Worm (Caenorhabditis elegans) whole organism, young adult: Measurements from ENCODE around the gene srg-29.

Experiments used
- B0261.1 ChIP-seq: sonication (generic microtip); optimal IDR thresholded peaks from 2 replicates; lab custom pipeline; 2016; ENCODE audit warnings: mild to moderate bottlenecking, missing genetic modification characterization, moderate library complexity, missing compliant biosample characterization
- D2030.7 ChIP-seq: fragments of 200-800 bp; sonication (Bioruptor generic); IDR thresholded peaks from 2 replicates; pipeline ENCODE4 v1.3.6; 2022; ENCODE audit warnings: missing genetic modification reagents, missing genetic modification characterization, missing compliant biosample characterization
- F39B2.1 ChIP-seq: fragments of 200-800 bp; sonication (Bioruptor generic); IDR thresholded peaks from 2 replicates; pipeline ENCODE4 v1.3.6; 2022; ENCODE audit warnings: missing genetic modification reagents, missing genetic modification characterization, missing compliant biosample characterization
- F52B5.7 ChIP-seq: sonication (generic microtip); optimal IDR thresholded peaks from 2 replicates; lab custom pipeline; 2016; ENCODE audit warnings: mild to moderate bottlenecking, missing genetic modification characterization, missing compliant biosample characterization
- F55B11.4 ChIP-seq: sonication (generic microtip); optimal IDR thresholded peaks from 2 replicates; lab custom pipeline; 2016; ENCODE audit warnings: missing compliant biosample characterization, missing genetic modification characterization, borderline replicate concordance; ENCODE audit not compliant: insufficient read depth
- T26A5.8 ChIP-seq: sonication (generic microtip); optimal IDR thresholded peaks from 2 replicates; lab custom pipeline; 2016; ENCODE audit warnings: missing genetic modification characterization, missing compliant biosample characterization
- Y53F4B.3 ChIP-seq: fragments of 200-800 bp; sonication (Bioruptor generic); IDR thresholded peaks from 2 replicates; pipeline ENCODE4 v1.3.6; 2022; ENCODE audit warnings: missing genetic modification reagents, missing genetic modification characterization, missing compliant biosample characterization
- Y79H2A.3 ChIP-seq: fragments of 200-800 bp; sonication (Bioruptor generic); conservative IDR thresholded peaks from 2 replicates; pipeline ENCODE4 v1.3.6; 2022; ENCODE audit warnings: missing genetic modification reagents, missing genetic modification characterization, missing compliant biosample characterization
- ZK185.1 ChIP-seq: sonication (generic microtip); optimal IDR thresholded peaks from 2 replicates; lab custom pipeline; 2016; ENCODE audit warnings: mild to moderate bottlenecking, missing genetic modification characterization, missing compliant biosample characterization; ENCODE audit not compliant: poor library complexity, severe bottlenecking
- aptf-3 ChIP-seq: fragments of 200-800 bp; sonication (Bioruptor generic); IDR thresholded peaks from 2 replicates; pipeline ENCODE4 v1.3.6; 2022; ENCODE audit warnings: missing genetic modification characterization, missing compliant biosample characterization
- athp-1 ChIP-seq: sonication (generic microtip); optimal IDR thresholded peaks from 2 replicates; lab custom pipeline; 2017; ENCODE audit warnings: mild to moderate bottlenecking, missing genetic modification characterization, missing compliant biosample characterization
- cebp-1 ChIP-seq, 2 experiments: fragments of 200-800 bp in 1 of 2; sonication (Bioruptor generic) in 1 of 2; sonication (generic microtip) in 1 of 2; IDR thresholded peaks in 1 of 2; optimal IDR thresholded peaks in 1 of 2; 2 replicates each; pipeline versions ENCODE4 v1.3.6 to Lab custom; 2017 to 2022; ENCODE audit warnings: missing compliant biosample characterization in 2 of 2, missing genetic modification characterization in 2 of 2, mild to moderate bottlenecking in 1 of 2, missing genetic modification reagents in 1 of 2, moderate library complexity in 1 of 2
- ceh-40 ChIP-seq: fragments of 200-800 bp; sonication (Bioruptor generic); IDR thresholded peaks from 2 replicates; pipeline ENCODE4 v1.3.6; 2022; ENCODE audit warnings: missing genetic modification characterization, missing compliant biosample characterization
- ceh-79 ChIP-seq: sonication (generic microtip); optimal IDR thresholded peaks from 2 replicates; lab custom pipeline; 2017; ENCODE audit warnings: mild to moderate bottlenecking, missing genetic modification characterization, missing compliant biosample characterization
- chd-7 ChIP-seq: sonication (generic microtip); optimal IDR thresholded peaks from 2 replicates; lab custom pipeline; 2016; ENCODE audit warnings: mild to moderate bottlenecking, missing genetic modification characterization, moderate library complexity, missing compliant biosample characterization
- die-1 ChIP-seq: sonication (generic microtip); optimal IDR thresholded peaks from 2 replicates; lab custom pipeline; 2016; ENCODE audit warnings: missing genotype, mild to moderate bottlenecking, missing genetic modification characterization, missing compliant biosample characterization
- efl-1 ChIP-seq: fragments of 150-350 bp; optimal IDR thresholded peaks from 2 replicates; lab custom pipeline; 2014; ENCODE audit warnings: missing biosample characterization, missing genetic modification reagents, missing genetic modification characterization
- egrh-3 ChIP-seq: fragments of 200-800 bp; sonication (Bioruptor generic); IDR thresholded peaks from 2 replicates; pipeline ENCODE4 v1.3.6; 2022; ENCODE audit warnings: missing genetic modification reagents, missing genetic modification characterization, missing compliant biosample characterization
- ets-4 ChIP-seq: fragments of 200-800 bp; sonication (Bioruptor generic); optimal IDR thresholded peaks from 2 replicates; lab custom pipeline; 2018; ENCODE audit warnings: mild to moderate bottlenecking, missing genetic modification characterization, missing compliant biosample characterization
- fkh-3 ChIP-seq: sonication (generic microtip); optimal IDR thresholded peaks from 2 replicates; lab custom pipeline; 2016; ENCODE audit warnings: mild to moderate bottlenecking, missing genetic modification characterization, missing compliant biosample characterization
- hlh-12 ChIP-seq: sonication (generic microtip); optimal IDR thresholded peaks from 2 replicates; lab custom pipeline; 2016; ENCODE audit warnings: missing genetic modification characterization, missing compliant biosample characterization
- hlh-26 ChIP-seq: fragments of 200-800 bp; sonication (Bioruptor generic); conservative IDR thresholded peaks from 2 replicates; pipeline ENCODE4 v1.3.6; 2022; ENCODE audit warnings: missing genetic modification reagents, missing genetic modification characterization, missing compliant biosample characterization
- lsy-27 ChIP-seq: sonication (generic microtip); optimal IDR thresholded peaks from 2 replicates; lab custom pipeline; 2017; ENCODE audit warnings: missing genetic modification characterization, mild to moderate bottlenecking, missing compliant biosample characterization, antibody characterized with exemption, missing genotype, borderline replicate concordance; ENCODE audit not compliant: insufficient read depth
- madf-8 ChIP-seq: fragments of 200-800 bp; sonication (Bioruptor generic); conservative IDR thresholded peaks from 2 replicates; pipeline ENCODE4 v1.3.6; 2022; ENCODE audit warnings: missing genetic modification reagents, missing genetic modification characterization, missing compliant biosample characterization
- mel-28 ChIP-seq: sonication (generic microtip); optimal IDR thresholded peaks from 2 replicates; lab custom pipeline; 2016; ENCODE audit warnings: borderline replicate concordance, mild to moderate bottlenecking, missing genetic modification characterization, missing compliant biosample characterization
- mxl-1 ChIP-seq: sonication (generic microtip); optimal IDR thresholded peaks from 2 replicates; lab custom pipeline; 2016; ENCODE audit warnings: missing genetic modification characterization, missing compliant biosample characterization
- nfya-2 ChIP-seq: fragments of 200-800 bp; sonication (Bioruptor generic); IDR thresholded peaks from 2 replicates; pipeline ENCODE4 v1.3.6; 2022; ENCODE audit warnings: missing genetic modification reagents, missing genetic modification characterization, missing compliant biosample characterization
- nhr-179 ChIP-seq: sonication (generic microtip); optimal IDR thresholded peaks from 2 replicates; lab custom pipeline; 2016; ENCODE audit warnings: mild to moderate bottlenecking, missing genetic modification characterization, missing compliant biosample characterization
- nhr-80 ChIP-seq: sonication (generic microtip); optimal IDR thresholded peaks from 2 replicates; lab custom pipeline; 2016; ENCODE audit warnings: missing genetic modification characterization, missing compliant biosample characterization
- pbrm-1 ChIP-seq: fragments of 200-800 bp; sonication (Bioruptor generic); IDR thresholded peaks from 2 replicates; pipeline ENCODE4 v1.3.6; 2022; ENCODE audit warnings: missing genetic modification reagents, missing genetic modification characterization, missing compliant biosample characterization
- snpc-3.4 ChIP-seq: sonication (generic microtip); optimal IDR thresholded peaks from 2 replicates; lab custom pipeline; 2017; ENCODE audit warnings: missing genetic modification characterization, mild to moderate bottlenecking, missing compliant biosample characterization, antibody characterized with exemption, moderate library complexity, missing genotype, missing genetic modification reagents
- snpc-4 ChIP-seq, 5 experiments: fragments of 150-350 bp in 1 of 5; sonication (generic microtip) in 4 of 5; optimal IDR thresholded peaks; 2 replicates each; lab custom pipeline; 2014 to 2018; ENCODE audit warnings: missing genetic modification characterization in 5 of 5, missing biosample characterization in 3 of 5, antibody characterized with exemption in 2 of 5, mild to moderate bottlenecking in 2 of 5, missing compliant biosample characterization in 2 of 5, missing genotype in 2 of 5, moderate library complexity in 2 of 5, missing genetic modification reagents in 1 of 5
- somi-1 ChIP-seq: fragments of 200-800 bp; sonication (Bioruptor generic); optimal IDR thresholded peaks from 2 replicates; lab custom pipeline; 2018; ENCODE audit warnings: mild to moderate bottlenecking, missing genetic modification characterization, missing compliant biosample characterization
- unc-130 ChIP-seq: sonication (generic microtip); optimal IDR thresholded peaks from 2 replicates; lab custom pipeline; 2016; ENCODE audit warnings: missing genetic modification reagents, missing genetic modification characterization, missing compliant biosample characterization
- xnd-1 ChIP-seq: sonication (generic microtip); optimal IDR thresholded peaks from 2 replicates; lab custom pipeline; 2016; ENCODE audit warnings: missing genotype, missing genetic modification reagents, missing genetic modification characterization, missing compliant biosample characterization
- ztf-28 ChIP-seq: fragments of 200-800 bp; sonication (Bioruptor generic); IDR thresholded peaks from 2 replicates; pipeline ENCODE4 v1.3.6; 2022; ENCODE audit warnings: missing genetic modification reagents, missing genetic modification characterization, missing compliant biosample characterization

The srg-29 gene

ce11 chrV:5336884-5337283 is at the start of gene srg-29:
Gene srg-29 (plus strand): TSS chrV:5337184.
- no peak for TF ChIP-seq lsy-27 (tag; lab: Kevin White, UChicago)
- TF ChIP-seq ets-4 = no peak
- TF ChIP-seq Y53F4B.3 (GFP tag; lab: Robert Waterston, UW) = no peak
- TF ChIP-seq snpc-3.4 (tag; lab: Kevin White, UChicago) = no peak
- TF ChIP-seq chd-7 (tag; lab: Kevin White, UChicago) = no peak
- no peak for TF ChIP-seq cebp-1 (GFP tag; IDR thresholded peaks at IDR 0.05; lab: Robert Waterston, UW)
- no peak for TF ChIP-seq cebp-1 (tag; optimal IDR thresholded peaks at IDR 0.05; lab: Kevin White, UChicago)
- TF ChIP-seq ceh-79 = no peak

ce11 chrV:5287273-5287672 is 49.7 kb upstream of the srg-29 start, which contains the start of gene Y49G5A.1:
Gene Y49G5A.1 (minus strand): TSS chrV:5287373.
- TF ChIP-seq T26A5.8 (tag; lab: Kevin White, UChicago) (no peak), F52B5.7 (tag; lab: Kevin White, UChicago) (no peak), mel-28 (tag; lab: Kevin White, UChicago) (no peak), die-1 (tag; lab: Kevin White, UChicago) (no peak), nhr-80 (tag; lab: Kevin White, UChicago) (no peak), egrh-3 (no peak), snpc-4 (GFP tag; optimal IDR thresholded peaks at IDR 0.05; lab: Kevin White, UChicago) (no peak), snpc-4 (tag; optimal IDR thresholded peaks at IDR 0.05; lab: Kevin White, UChicago) (no peak), xnd-1 (no peak), ceh-40 (GFP tag; lab: Robert Waterston, UW) (no peak), B0261.1 (tag; lab: Kevin White, UChicago) (no peak), mxl-1 (tag; lab: Kevin White, UChicago) (no peak), efl-1 (GFP tag; lab: Kevin White, UChicago) (no peak), hlh-26 (no peak), ZK185.1 (tag; lab: Kevin White, UChicago) (no peak), athp-1 (tag; lab: Kevin White, UChicago) (no peak), nfya-2 (GFP tag; lab: Robert Waterston, UW) (no peak), Y79H2A.3 (GFP tag; lab: Robert Waterston, UW) (no peak), pbrm-1 (GFP tag; lab: Robert Waterston, UW) (no peak)

- no peak for TF ChIP-seq D2030.7 (GFP tag; lab: Robert Waterston, UW)
- TF ChIP-seq unc-130 = no peak
- TF ChIP-seq mxl-1 (tag; lab: Kevin White, UChicago) = no peak
- TF ChIP-seq aptf-3 = no peak
- TF ChIP-seq pbrm-1 (GFP tag; lab: Robert Waterston, UW) = no peak
- TF ChIP-seq madf-8 (GFP tag; lab: Robert Waterston, UW) = no peak
- TF ChIP-seq hlh-12 (tag; lab: Kevin White, UChicago) = no peak
- no peak for TF ChIP-seq nhr-179 (tag; lab: Kevin White, UChicago)
- no peak for TF ChIP-seq F55B11.4
Observed at ce11 chrV:5288676-5289075, 48.3 kb upstream of the srg-29 start.

DNA sequence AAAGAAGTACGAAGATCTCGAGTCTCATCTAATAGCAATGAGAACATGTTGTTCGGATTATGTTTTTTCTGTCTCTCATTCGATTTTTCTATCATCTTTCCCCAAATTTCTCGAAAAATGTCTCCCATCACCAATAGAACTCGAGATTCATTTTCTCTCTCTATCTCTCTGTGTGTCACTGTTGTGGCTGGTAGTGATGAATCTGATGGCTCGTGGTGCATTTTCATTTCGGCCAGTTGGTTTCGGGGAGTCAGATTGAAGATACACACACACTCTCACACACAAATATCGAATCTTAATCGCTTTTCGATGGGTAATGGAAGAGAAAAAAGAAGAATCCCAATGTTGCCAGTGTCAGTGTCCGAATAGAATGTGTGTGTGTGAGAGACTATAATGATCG is 41.0 kb upstream of the srg-29 start:
- TF ChIP-seq ztf-28 (no peak), F39B2.1 (GFP tag; lab: Robert Waterston, UW) (no peak), somi-1 (GFP tag; lab: Kevin White, UChicago) (peak; percentile 2), fkh-3 (tag; lab: Kevin White, UChicago) (no peak)
